Fruit fly (Drosophila melanogaster) whole organism, embryonic: ENCODE measurements around the gene Dap160.

Experiments used
- CG14965 ChIP-seq: fragments of 200-800 bp; sonication (Bioruptor generic); optimal IDR thresholded peaks from 2 replicates; lab custom pipeline; 2016; ENCODE audit warnings: missing biosample characterization, missing genetic modification characterization, borderline replicate concordance
- CG6254 ChIP-seq: fragments of 200-800 bp; sonication (Bioruptor generic); optimal IDR thresholded peaks from 3 replicates; lab custom pipeline; 2017; ENCODE audit warnings: mild to moderate bottlenecking, missing biosample characterization, missing genetic modification reagents, missing genetic modification characterization
- fru ChIP-seq: fragments of >200 bp; optimal IDR thresholded peaks from 2 replicates; lab custom pipeline; 2017
- gce ChIP-seq: fragments of 200-800 bp; sonication (Bioruptor generic); IDR thresholded peaks from 3 replicates; pipeline ENCODE4 v1.3.6; 2022; ENCODE audit warnings: missing biosample characterization, missing genetic modification characterization
- sima ChIP-seq: fragments of 200-800 bp; sonication (Bioruptor generic); optimal IDR thresholded peaks from 2 replicates; lab custom pipeline; 2016; ENCODE audit warnings: missing biosample characterization, missing genetic modification characterization

- TF ChIP-seq gce (GFP tag; lab: Robert Waterston, UW) (no peak), sima (GFP tag; lab: Kevin White, UChicago) (no peak), CG14965 (GFP tag; lab: Kevin White, UChicago) (no peak), CG6254 (GFP tag; lab: Kevin White, UChicago) (no peak), fru (no peak)
Measured at dm6 chr2L:21142972-21143385, 832 bp upstream of the Dap160 start, which contains the start of gene pths.
